Worm (Caenorhabditis elegans) whole organism, mixed stage, embryonic: Measurements from ENCODE around the gene Y69H2.7.

Source experiments
- elt-1 ChIP-seq: sonication (generic microtip); optimal IDR thresholded peaks from 2 replicates; lab custom pipeline; 2017; ENCODE audit warnings: missing genetic modification characterization, mild to moderate bottlenecking, missing compliant biosample characterization, antibody characterized with exemption, moderate library complexity, borderline replicate concordance; ENCODE audit not compliant: insufficient read depth
- elt-3 ChIP-seq: fragments of 150-350 bp; optimal IDR thresholded peaks from 2 replicates; lab custom pipeline; 2014; ENCODE audit warnings: missing biosample characterization, missing genetic modification characterization
- lsy-2 ChIP-seq: fragments of 150-350 bp; optimal IDR thresholded peaks from 2 replicates; lab custom pipeline; 2014; ENCODE audit warnings: missing biosample characterization, missing genetic modification characterization
- mab-5 ChIP-seq: fragments of 150-350 bp; optimal IDR thresholded peaks from 2 replicates; lab custom pipeline; 2014; ENCODE audit warnings: missing biosample characterization, missing genetic modification characterization
- mep-1 ChIP-seq: fragments of 150-350 bp; optimal IDR thresholded peaks from 2 replicates; lab custom pipeline; 2017; ENCODE audit warnings: missing biosample characterization, missing genetic modification reagents, missing genetic modification characterization, inconsistent platforms
- nhr-12 ChIP-seq: fragments of 150-350 bp; optimal IDR thresholded peaks from 2 replicates; lab custom pipeline; 2014; ENCODE audit warnings: missing biosample characterization, missing genetic modification characterization
- nhr-2 ChIP-seq: fragments of 150-350 bp; optimal IDR thresholded peaks from 2 replicates; lab custom pipeline; 2014; ENCODE audit warnings: missing biosample characterization, missing genetic modification characterization
- nhr-237 ChIP-seq: fragments of 150-350 bp; optimal IDR thresholded peaks from 2 replicates; lab custom pipeline; 2014; ENCODE audit warnings: missing biosample characterization, missing genetic modification characterization
- pha-4 ChIP-seq: fragments of 150-350 bp; optimal IDR thresholded peaks from 2 replicates; lab custom pipeline; 2018; ENCODE audit warnings: missing biosample characterization, missing genetic modification reagents, missing genetic modification characterization
- snpc-4 ChIP-seq: fragments of 150-350 bp; optimal IDR thresholded peaks from 2 replicates; lab custom pipeline; 2014; ENCODE audit warnings: missing biosample characterization, missing genetic modification characterization
- sptf-1 ChIP-seq: sonication (generic microtip); optimal IDR thresholded peaks from 2 replicates; lab custom pipeline; 2017; ENCODE audit warnings: mild to moderate bottlenecking, missing genetic modification characterization, moderate library complexity, missing compliant biosample characterization
- unc-39 ChIP-seq: fragments of 150-350 bp; optimal IDR thresholded peaks from 2 replicates; lab custom pipeline; 2014; ENCODE audit warnings: missing biosample characterization, missing genetic modification characterization
- unc-62 ChIP-seq: fragments of 150-350 bp; optimal IDR thresholded peaks from 2 replicates; lab custom pipeline; 2014; ENCODE audit warnings: missing biosample characterization, missing genetic modification reagents, missing genetic modification characterization

ce11 chrV:18684455-18684987 is 5.3 kb upstream of the Y69H2.7 start, which contains the start of gene Y69H2.17:
- no peak for TF ChIP-seq pha-4 (tag; lab: Kevin White, UChicago)
- TF ChIP-seq lsy-2 (tag; lab: Kevin White, UChicago), result no peak
- no peak for TF ChIP-seq nhr-237
- no peak for TF ChIP-seq snpc-4 (tag; lab: Kevin White, UChicago)
- TF ChIP-seq nhr-12 (tag; lab: Kevin White, UChicago), result no peak
- no peak for TF ChIP-seq unc-39 (tag; lab: Kevin White, UChicago)
- no peak for TF ChIP-seq unc-62 (GFP tag; lab: Kevin White, UChicago)
- TF ChIP-seq elt-3 (tag; lab: Kevin White, UChicago), result no peak
- no peak for TF ChIP-seq nhr-2
- no peak for TF ChIP-seq mep-1 (tag; lab: Kevin White, UChicago)
- TF ChIP-seq elt-1 (tag; lab: Kevin White, UChicago), result no peak
- TF ChIP-seq sptf-1 (tag; lab: Kevin White, UChicago), result no peak
- TF ChIP-seq mab-5 (tag; lab: Kevin White, UChicago), result no peak
